Fruit fly (Drosophila melanogaster): ENCODE measurements around the gene Crag.
A peak's percentile ranks its signal among the peaks of the same experiment; 100 is the strongest.

The Crag gene

DNA sequence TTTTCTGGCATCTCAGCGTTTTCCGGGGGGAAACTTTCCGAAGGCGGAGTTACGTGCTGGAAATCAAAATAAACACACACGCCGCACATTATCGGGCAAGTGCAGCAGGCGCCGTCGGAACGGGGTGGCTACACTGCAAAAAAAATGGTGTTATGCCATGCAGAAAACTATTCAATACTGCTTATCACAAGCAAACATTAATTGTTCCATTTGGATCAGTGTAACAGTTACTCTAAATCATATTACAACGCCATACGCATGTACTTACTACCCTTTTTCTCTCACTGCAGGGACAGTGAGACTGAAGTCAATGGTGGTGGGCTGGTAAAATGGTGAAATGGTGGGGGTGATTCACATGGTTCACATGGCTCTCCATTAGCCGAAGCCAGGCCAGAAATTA is 35.3 kb downstream of the Crag start (continued):
- TF ChIP-seq CG31441 (GFP tag; IDR thresholded peaks at IDR 0.05) (peak; percentile 77), H15 (GFP tag; IDR thresholded peaks at IDR 0.05) (peak; percentile 61; the same call in 2 of the 3 replicates), tll (GFP tag; optimal IDR thresholded peaks at IDR 0.05) (peak in 1 of 2 experiments; percentile 36), sqz (GFP tag; optimal IDR thresholded peaks at IDR 0.05) (peak; percentile 7), sim (GFP tag; IDR thresholded peaks at IDR 0.05) (peak; percentile 59; the same call in 1 of the 2 replicates), CG2199 (GFP tag; IDR thresholded peaks at IDR 0.05) (peak; percentile 47; the same call in 1 of the 3 replicates), Camta (GFP tag; optimal IDR thresholded peaks at IDR 0.05) (peak; percentile 79), CG11093 (GFP tag; IDR thresholded peaks at IDR 0.05) (peak; percentile 35; the same call in 1 of the 3 replicates), CG2875 (GFP tag; optimal IDR thresholded peaks at IDR 0.05) (peak; percentile 62), so (GFP tag; IDR thresholded peaks at IDR 0.05) (0 out of 3 replicates have a peak, but pooled peaks have one; percentile 60), CG9437 (GFP tag; optimal IDR thresholded peaks at IDR 0.05) (peak; percentile 6), Fer2 (tag; optimal IDR thresholded peaks at IDR 0.05) (no peak), CG12659 (GFP tag; optimal IDR thresholded peaks at IDR 0.05) (peak; percentile 14), Jarid2 (GFP tag; optimal IDR thresholded peaks at IDR 0.05) (peak; percentile 34), CG7987 (GFP tag; optimal IDR thresholded peaks at IDR 0.05) (no peak), HmgZ (tag; optimal IDR thresholded peaks at IDR 0.05) (no peak), H2.0 (GFP tag; IDR thresholded peaks at IDR 0.05) (peak; percentile 64), CG12391 (tag; optimal IDR thresholded peaks at IDR 0.05) (peak; percentile 77), nau (GFP tag; optimal IDR thresholded peaks at IDR 0.05) (no peak), E2f2 (GFP tag; IDR thresholded peaks at IDR 0.05) (no peak; the same call in 1 of the 2 replicates), prd (optimal IDR thresholded peaks at IDR 0.05) (no peak), prd (GFP tag; IDR thresholded peaks at IDR 0.05) (peak; percentile 87), sr (GFP tag; IDR thresholded peaks at IDR 0.05) (no peak), CG7839 (tag; optimal IDR thresholded peaks at IDR 0.05) (peak; percentile 85), fd3F (GFP tag; optimal IDR thresholded peaks at IDR 0.05) (no peak), zfh2 (GFP tag; optimal IDR thresholded peaks at IDR 0.05) (no peak), ato (GFP tag; IDR thresholded peaks at IDR 0.05; ENCODE audit: partially characterized antibody) (no peak), caup (GFP tag; optimal IDR thresholded peaks at IDR 0.05; ENCODE audit: severe bottlenecking) (no peak), pum (GFP tag; optimal IDR thresholded peaks at IDR 0.05) (peak; percentile 86), exex (tag; optimal IDR thresholded peaks at IDR 0.05) (no peak), cg (GFP tag; optimal IDR thresholded peaks at IDR 0.05) (no peak), Ptx1 (GFP tag; IDR thresholded peaks at IDR 0.05) (peak; percentile 71), grau (tag; optimal IDR thresholded peaks at IDR 0.05) (peak; percentile 66), HHEX (GFP tag; optimal IDR thresholded peaks at IDR 0.05) (peak; percentile 44), ewg (GFP tag; optimal IDR thresholded peaks at IDR 0.05) (peak; percentile 52), CG13424 (tag; optimal IDR thresholded peaks at IDR 0.05) (peak; percentile 62), bowl (GFP tag; IDR thresholded peaks at IDR 0.05) (no peak), Sin3A (optimal IDR thresholded peaks at IDR 0.05) (no peak), ftz-f1 (GFP tag; optimal IDR thresholded peaks at IDR 0.05) (no peak), Ets65A (GFP tag) (peak; percentile 91), lbe (GFP tag; optimal IDR thresholded peaks at IDR 0.05) (no peak), CG10979 (tag; optimal IDR thresholded peaks at IDR 0.05) (peak; percentile 88), CG31365 (tag; optimal IDR thresholded peaks at IDR 0.05) (no peak), Neu2 (GFP tag; optimal IDR thresholded peaks at IDR 0.05; ENCODE audit: borderline replicate concordance) (no peak), otp (GFP tag; IDR thresholded peaks at IDR 0.05) (peak; percentile 84), chinmo (GFP tag; IDR thresholded peaks at IDR 0.05; ENCODE audit: partially characterized antibody) (no peak), CG7928 (GFP tag; optimal IDR thresholded peaks at IDR 0.05) (no peak), Nf-YC (tag; optimal IDR thresholded peaks at IDR 0.05) (peak; percentile 14), CG4820 (GFP tag; optimal IDR thresholded peaks at IDR 0.05) (peak; percentile 71), CG6765 (GFP tag; optimal IDR thresholded peaks at IDR 0.05) (no peak)

Measured in whole organism, embryonic.